Worm (Caenorhabditis elegans): Measurements from ENCODE around the gene mrck-1.

ce11 chrV:6217142-6217541 is 49.9 kb downstream of the mrck-1 start:
- TF ChIP-seq lin-54 (GFP tag; optimal IDR thresholded peaks at IDR 0.05): no peak
- no peak for TF ChIP-seq ceh-58 (GFP tag; IDR thresholded peaks at IDR 0.05)
- no peak for TF ChIP-seq B0261.1 (tag; optimal IDR thresholded peaks at IDR 0.05)
- TF ChIP-seq die-1 (tag; optimal IDR thresholded peaks at IDR 0.05): no peak
- no peak for TF ChIP-seq hmg-1.2 (GFP tag; IDR thresholded peaks at IDR 0.05)
- no peak for TF ChIP-seq mel-28 (tag; optimal IDR thresholded peaks at IDR 0.05; ENCODE audit: borderline replicate concordance)
- TF ChIP-seq pha-4 (tag; optimal IDR thresholded peaks at IDR 0.05): no peak
- TF ChIP-seq sea-2 (GFP tag; IDR thresholded peaks at IDR 0.05): no peak
- no peak for TF ChIP-seq attf-5 (GFP tag; optimal IDR thresholded peaks at IDR 0.05)
- TF ChIP-seq ztf-18 (tag; optimal IDR thresholded peaks at IDR 0.05): no peak
